Fruit fly (Drosophila melanogaster): ENCODE data around the gene CG2931.

CG2931 gene

DNA sequence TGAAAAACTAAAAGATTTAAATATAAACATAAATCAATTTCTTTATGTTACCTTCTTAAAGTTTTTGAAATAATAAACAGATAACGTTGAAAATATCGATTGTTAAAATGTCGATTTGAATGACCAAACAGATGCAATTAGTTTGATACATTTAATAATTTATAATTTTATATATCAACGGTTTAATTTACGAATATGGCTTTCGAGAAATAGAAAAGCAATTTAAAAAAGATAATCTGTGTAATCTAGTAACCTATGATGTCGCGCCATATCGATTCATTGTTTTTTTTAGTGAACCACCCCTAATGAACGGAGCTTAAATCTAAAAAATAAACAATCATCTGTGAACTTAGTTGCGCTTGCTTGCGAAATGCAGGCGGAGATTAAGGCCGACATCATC is 20.2 kb upstream of the CG2931 start, which contains the start of gene PolZ2:
TSS of gene PolZ2 (plus strand) at position 301 of the 400 bp plus-strand sequence.
- TF ChIP-seq CTCF (optimal IDR thresholded peaks at IDR 0.05) = no peak

DNA sequence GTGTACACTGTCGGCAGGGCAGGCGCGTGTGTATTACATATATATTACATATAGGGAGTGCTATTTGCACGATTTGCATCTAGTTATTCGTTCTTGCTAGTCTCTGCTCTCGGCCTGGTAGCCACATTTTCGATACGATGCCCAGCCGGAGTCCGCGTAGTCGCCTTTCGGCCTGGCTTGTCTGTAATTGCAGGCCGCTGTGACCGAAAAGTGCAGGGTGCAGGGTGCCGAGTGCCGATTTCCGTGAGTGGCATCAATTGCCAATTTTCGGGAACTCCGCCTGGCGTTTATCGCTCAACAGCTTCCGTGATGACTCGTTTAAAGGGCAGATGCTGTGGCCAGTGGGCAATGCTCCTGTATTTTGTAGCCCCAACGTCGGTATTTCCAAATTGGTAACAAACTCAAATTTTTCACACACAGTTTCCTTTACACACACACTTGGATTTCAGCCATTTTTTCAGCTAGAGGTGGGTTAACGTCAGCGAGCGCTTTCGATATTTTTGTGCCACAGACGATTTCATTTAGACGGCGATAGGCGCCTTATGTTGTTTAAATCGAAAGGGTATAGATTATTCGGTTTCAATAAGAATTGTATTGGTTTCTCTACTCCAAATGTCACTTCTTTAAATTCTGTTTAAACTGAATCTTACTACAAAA is 19.6 kb upstream of the CG2931 start, which contains the start of gene CG2926:
TSS of gene CG2926 (minus strand) at position 518 of the 657 bp plus-strand sequence.
- TF ChIP-seq CTCF (optimal IDR thresholded peaks at IDR 0.05) (peak in 1 of 2 experiments; percentile 20), CG8478 (optimal IDR thresholded peaks at IDR 0.05) (no peak)

DNA sequence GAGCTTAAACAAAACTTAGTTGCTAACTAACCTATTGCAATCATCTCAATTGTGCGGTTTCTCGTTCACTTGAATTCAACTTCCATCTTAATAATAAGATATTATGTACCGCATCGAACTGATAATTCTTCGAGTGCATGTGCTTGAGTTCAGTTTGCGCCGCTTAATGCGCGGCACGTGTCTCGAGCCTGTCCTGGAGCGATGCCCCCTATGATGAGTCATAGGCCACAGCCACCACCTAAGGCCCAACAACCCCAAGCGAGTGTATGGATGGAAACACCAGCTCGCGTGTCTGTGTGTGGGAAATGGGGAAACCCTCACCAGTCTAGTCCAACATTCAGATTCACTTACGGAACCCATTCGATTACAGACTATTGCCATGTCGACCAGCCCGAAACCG is 5.5 kb upstream of the CG2931 start:
- TF ChIP-seq CTCF (optimal IDR thresholded peaks at IDR 0.05) (no peak), CG8478 (optimal IDR thresholded peaks at IDR 0.05) (no peak)

DNA sequence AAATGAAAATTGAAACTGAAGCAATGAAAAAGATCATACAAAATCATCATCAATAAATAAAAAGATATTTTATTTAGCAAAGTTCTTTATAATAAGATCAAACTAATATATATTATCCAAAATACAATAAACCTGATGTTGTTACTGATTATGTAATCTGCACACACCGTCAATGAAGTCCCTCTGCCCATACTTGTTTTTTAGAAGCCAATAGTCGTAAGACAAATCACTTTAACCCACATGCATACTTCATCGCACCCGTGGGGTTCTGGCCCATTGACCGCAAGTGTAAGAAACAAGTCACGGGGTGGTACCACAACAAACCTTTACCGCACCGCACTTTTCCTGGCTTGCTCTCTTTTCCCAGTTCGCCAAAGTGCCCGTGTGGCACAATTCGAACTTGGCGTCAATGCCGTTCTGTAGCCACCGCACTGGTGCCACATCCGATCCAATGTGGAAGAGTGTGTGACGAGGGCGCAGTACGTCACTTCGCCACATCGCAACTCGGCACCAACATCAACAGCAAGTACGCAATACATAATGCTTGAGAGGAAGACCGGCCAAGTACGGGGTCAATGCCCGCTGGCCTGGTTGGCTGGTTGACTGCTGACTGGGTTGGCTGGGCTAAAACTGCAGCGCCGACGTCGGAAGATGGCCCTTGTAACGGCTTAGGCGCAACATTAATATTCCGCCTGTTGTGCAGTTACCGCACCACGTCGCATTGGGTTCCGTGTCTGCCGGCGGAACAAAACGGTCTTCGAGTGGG is 4.7 kb upstream of the CG2931 start:
- TF ChIP-seq CG8478 (optimal IDR thresholded peaks at IDR 0.05) (no peak), CTCF (optimal IDR thresholded peaks at IDR 0.05) (no peak)

DNA sequence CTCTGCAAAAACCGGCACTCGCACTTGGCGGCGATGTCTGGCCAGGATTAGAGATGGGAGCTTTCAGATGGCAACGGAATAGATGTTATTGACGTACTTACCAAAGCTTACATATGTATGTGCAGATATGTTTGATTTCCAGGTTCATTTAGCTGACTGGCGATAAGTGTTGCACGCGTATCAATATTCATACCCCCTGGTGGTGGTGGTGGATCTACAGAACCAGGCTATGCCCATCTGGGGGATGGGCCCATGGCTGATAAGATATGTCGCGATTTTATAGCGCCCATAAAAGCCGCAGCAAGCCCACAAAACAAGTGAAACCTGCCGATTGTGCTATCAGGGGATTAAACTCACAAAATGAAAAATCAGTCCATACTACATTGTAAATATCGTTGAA is 3.3 kb upstream of the CG2931 start:
- TF ChIP-seq CG8478 (optimal IDR thresholded peaks at IDR 0.05) = no peak
- TF ChIP-seq CTCF (optimal IDR thresholded peaks at IDR 0.05) = no peak

DNA sequence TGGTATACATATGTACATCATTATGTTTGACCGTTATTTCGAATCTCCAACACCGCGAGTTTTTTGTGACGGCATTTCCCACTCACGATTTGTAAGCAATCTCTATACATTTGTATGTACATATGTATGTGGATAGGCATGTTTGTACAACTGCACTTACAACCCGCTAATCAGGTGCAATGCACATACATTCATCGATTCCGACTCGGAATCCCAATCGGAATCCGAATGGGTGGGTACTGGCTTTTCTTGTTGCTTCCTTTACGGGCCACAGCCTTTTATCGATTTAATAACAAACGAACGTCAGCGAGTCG is 3.0 kb upstream of the CG2931 start:
- no peak for TF ChIP-seq CTCF (optimal IDR thresholded peaks at IDR 0.05)
- TF ChIP-seq CG8478 (optimal IDR thresholded peaks at IDR 0.05) = no peak

DNA sequence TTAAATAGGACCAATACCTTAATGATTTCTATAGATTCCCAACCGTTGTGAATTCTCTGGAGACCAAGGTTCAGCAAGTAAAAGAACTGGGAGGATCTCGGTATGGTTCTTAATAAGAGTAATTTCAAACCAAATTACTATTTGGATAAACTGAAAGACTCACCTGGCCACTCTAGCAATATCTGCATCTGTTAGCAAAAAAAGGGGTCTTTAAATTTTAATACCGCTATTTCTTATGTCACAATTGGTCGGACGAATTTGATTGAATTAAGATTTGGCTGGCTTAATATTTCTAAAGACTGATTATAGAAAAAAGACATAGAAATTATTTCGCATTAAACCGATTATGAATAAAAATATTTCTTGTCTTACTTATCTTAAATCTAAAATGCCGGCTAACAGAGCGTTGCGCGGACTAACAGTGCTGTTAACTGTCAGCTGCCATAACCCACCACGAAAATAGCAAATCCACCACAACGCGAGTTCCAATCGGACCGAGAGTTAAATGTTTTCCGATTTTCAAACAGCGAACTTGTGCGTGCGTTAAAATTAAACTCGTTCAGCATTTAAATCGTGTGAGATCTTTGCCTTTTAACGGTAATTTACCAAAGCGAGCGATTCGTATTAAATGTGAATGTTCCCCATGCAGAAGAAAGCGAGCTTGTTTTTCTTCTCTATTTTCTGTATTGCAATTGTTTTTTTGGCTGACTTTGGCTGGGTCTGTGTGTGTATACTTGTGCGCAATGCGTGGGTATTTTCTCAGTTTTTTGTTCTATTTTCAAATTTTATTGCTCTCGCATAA is 2.4 kb upstream of the CG2931 start, which contains the start of gene CRMP:
TSS of gene CRMP (plus strand) at position 474 of the 802 bp plus-strand sequence.
- TF ChIP-seq CG8478 (optimal IDR thresholded peaks at IDR 0.05) = no peak

DNA sequence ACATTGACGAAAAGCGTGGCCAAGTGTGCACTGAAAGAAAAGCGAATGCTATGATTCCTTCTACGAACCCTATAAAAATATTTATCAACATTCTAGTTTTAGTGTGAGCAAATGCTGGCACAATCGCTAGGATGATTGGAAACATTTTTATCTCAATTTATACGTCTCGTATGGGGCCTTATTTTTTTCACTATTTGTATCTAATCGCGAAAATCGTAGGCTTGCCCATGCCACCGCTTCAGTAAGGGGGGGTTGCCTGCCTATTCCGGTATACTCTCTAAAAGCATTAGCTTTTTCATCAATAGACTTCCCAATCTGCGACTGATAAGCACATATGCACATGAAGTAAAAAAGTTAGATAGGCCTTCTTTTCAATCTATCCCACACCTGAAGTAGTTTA is 2.8 kb downstream of the CG2931 start:
- TF ChIP-seq CG8478 (optimal IDR thresholded peaks at IDR 0.05) (no peak), CTCF (optimal IDR thresholded peaks at IDR 0.05) (no peak)

DNA sequence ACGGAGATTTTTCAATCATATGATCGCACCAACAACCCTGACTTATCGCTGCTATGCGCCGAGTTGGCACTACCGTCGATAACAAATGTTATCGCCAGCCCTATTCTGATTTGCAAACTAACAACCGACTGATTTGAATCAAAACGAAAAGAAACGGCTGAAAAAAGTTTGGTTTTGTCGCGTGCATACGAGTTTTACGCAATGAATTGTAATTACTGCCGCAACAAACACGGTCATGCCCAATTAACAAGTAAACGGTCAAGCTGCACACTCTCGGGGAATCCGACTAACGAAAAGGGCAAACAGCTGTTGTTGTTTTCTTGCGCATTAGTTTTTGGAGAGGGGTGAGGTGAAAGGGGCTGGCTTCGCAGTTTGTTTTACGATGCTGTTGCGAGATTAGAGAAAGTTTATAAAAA is 3.6 kb downstream of the CG2931 start, which contains the start of the genes CG14671 and CG12746:
TSS of gene CG14671 (minus strand) at position 41 of the 416 bp plus-strand sequence.
TSS of gene CG12746 (plus strand) at position 91 of the 416 bp plus-strand sequence.
- TF ChIP-seq CTCF (optimal IDR thresholded peaks at IDR 0.05) = peak in 1 of 2 experiments; percentile 9
- no peak for TF ChIP-seq CG8478 (optimal IDR thresholded peaks at IDR 0.05)

DNA sequence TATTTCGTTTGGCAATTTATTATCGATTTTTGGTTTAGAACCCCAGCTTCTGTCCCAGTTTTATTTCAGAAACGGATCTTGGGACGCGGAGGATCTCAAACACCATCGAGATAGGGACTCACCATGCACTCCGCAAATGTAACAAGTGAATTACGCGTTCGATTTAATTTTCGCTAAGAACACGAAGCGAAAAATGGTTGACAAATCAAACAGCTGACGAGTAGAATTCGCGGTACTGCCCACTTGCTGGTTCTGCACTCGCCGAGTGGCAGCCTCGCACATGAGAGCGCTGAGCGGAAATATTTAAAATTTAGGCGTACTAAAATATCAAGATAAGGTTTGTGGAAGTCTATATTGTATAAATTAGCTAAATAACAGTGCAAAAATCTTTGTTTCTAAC is 5.0 kb downstream of the CG2931 start, which contains the start of gene Pi4KIIalpha:
TSS of gene Pi4KIIalpha (minus strand) at position 233 of the 400 bp plus-strand sequence.
- no peak for TF ChIP-seq CG8478 (optimal IDR thresholded peaks at IDR 0.05)
- TF ChIP-seq CTCF (optimal IDR thresholded peaks at IDR 0.05) = peak in 1 of 2 experiments; percentile 9

DNA sequence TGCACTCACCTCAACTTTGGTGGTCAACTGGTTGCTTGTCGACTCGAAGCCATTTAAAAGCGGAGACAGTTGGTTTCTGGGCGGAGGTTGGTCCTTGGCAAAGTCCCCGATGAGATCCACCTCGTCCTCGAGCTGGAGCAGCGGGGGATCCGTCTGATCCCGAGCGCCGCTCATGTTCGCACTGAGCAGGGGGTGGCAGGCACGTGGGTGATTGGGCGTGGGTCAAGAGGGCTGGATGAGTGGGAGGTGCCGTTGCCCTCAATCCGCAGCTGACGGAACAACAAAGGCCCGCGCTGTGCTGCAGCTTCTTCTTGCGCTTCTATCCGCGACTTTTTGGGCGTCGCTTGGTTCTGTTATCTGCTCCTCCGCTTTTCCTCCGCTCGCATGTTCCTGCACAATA is 5.5 kb downstream of the CG2931 start:
- TF ChIP-seq CG8478 (optimal IDR thresholded peaks at IDR 0.05) (no peak), CTCF (optimal IDR thresholded peaks at IDR 0.05) (no peak)

DNA sequence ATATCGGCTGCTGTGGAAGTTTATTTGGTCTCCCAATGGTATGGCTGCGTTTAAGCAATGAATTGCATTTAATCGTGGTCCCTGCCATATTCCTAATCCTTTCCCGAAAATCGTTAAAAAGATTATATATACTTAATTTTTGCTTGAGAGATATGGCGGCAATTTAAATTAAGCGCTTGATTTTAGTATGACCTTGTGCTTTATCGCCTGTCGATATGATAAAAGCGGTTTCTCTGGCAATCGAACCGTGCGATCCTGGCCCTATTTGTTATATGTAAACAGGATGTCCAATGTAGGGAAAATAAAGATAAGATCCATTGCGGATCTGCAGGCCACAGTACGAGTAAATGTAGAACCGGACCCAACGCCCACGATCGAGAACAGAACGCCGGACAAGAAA is 13.6 kb downstream of the CG2931 start, which contains the start of gene Snm1:
TSS of gene Snm1 (plus strand) at position 233 of the 400 bp plus-strand sequence.
- no peak for TF ChIP-seq CG8478 (optimal IDR thresholded peaks at IDR 0.05)
- no peak for TF ChIP-seq CTCF (optimal IDR thresholded peaks at IDR 0.05)

DNA sequence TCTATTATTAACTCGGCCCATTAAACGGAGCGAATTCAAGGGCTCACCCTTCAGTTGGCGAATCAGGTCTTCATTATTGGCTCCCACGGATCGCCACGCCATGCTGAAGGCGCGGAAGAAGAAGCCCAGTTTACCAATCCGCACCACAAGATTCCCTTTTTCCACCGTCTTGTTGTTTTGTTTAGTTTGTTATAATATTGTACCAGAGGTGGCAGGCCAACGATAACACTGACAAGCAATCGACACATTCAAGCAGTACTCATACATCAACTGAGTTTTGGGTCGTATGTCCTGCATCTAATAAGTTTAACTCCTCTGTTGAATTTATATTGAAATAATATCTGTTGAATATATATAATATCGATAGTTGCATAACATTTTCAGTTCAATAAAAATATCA is 14.3 kb downstream of the CG2931 start, which contains the start of gene Pcmt:
TSS of gene Pcmt (minus strand) at position 235 of the 400 bp plus-strand sequence.
- TF ChIP-seq CG8478 (optimal IDR thresholded peaks at IDR 0.05) = no peak
- no peak for TF ChIP-seq CTCF (optimal IDR thresholded peaks at IDR 0.05)

DNA sequence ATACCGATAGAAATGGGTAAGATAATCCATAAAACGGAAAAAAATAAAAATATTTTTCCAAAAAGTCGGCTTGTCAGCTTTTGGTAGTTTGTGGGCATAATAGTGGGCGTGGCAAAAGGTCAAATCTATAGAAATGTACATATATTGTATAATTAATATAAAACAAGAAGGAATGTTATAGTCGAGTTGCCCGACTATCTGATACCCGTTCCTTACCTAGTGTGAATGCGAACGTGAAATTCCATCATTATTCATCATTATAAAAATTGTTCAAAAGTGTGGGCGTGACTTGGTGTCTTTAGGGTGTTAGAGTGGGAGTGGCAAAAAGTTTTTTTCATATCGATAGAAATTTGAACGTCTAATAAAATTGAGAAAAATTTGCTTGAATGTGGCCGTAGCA is 16.8 kb downstream of the CG2931 start:
- no peak for TF ChIP-seq CTCF (optimal IDR thresholded peaks at IDR 0.05)
- no peak for TF ChIP-seq CG8478 (optimal IDR thresholded peaks at IDR 0.05)

DNA sequence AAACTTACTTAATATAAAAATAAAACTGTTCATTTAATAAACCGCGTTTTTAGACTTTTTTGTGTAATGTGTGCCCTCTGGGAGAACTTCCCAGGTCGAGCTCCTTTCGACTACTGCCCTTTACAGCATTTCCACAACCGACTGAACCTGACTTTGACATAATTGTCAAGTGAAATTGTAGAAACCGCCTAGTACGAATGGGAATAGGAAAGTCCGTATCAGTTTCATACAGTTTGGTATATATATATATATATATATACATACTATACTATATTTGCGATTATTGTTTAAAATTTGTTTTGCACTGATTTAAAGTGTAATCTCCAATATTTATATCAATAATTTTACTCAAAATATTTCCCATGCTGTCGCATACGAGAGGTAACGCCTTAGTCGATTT is 17.3 kb downstream of the CG2931 start, which contains the start of gene mia:
TSS of gene mia (minus strand) at position 101 of the 400 bp plus-strand sequence.
- TF ChIP-seq CG8478 (optimal IDR thresholded peaks at IDR 0.05) (no peak), CTCF (optimal IDR thresholded peaks at IDR 0.05) (no peak)

Measured in S2 (cell line).